Fruit fly (Drosophila melanogaster) Kc167 (cell line): ENCODE results near the gene Hmu.

ENCODE experiments used
- Myc ChIP-seq: fragments of >200 bp; optimal IDR thresholded peaks from 2 replicates; lab custom pipeline; 2017; ENCODE audit warnings: missing external identifiers
- Sin3A ChIP-seq: fragments of >200 bp; optimal IDR thresholded peaks from 2 replicates; lab custom pipeline; 2018; ENCODE audit warnings: missing external identifiers
- h ChIP-seq: fragments of >200 bp; optimal IDR thresholded peaks from 3 replicates; lab custom pipeline; 2018; ENCODE audit warnings: missing external identifiers
- insv ChIP-seq: fragments of >200 bp; optimal IDR thresholded peaks from 3 replicates; lab custom pipeline; 2018; ENCODE audit warnings: missing external identifiers
- psq ChIP-seq: fragments of >200 bp; optimal IDR thresholded peaks from 2 replicates; lab custom pipeline; 2017; ENCODE audit warnings: missing external identifiers
- ttk ChIP-seq: sonication (Bioruptor generic); optimal IDR thresholded peaks from 2 replicates; lab custom pipeline; 2017; ENCODE audit warnings: missing external identifiers

The Hmu gene

dm6 chr3R:27288202-27289135 lies at the start of gene Hmu, which contains the start of gene bigmax:
Gene Hmu (plus strand): TSS chr3R:27288769.
Gene bigmax (minus strand): TSS chr3R:27288526.
- no peak for TF ChIP-seq psq (lab: Kevin White, UChicago)
- peak; percentile 38 for TF ChIP-seq Sin3A (lab: Kevin White, UChicago)

- no peak for TF ChIP-seq h (lab: Kevin White, UChicago)
- TF ChIP-seq psq (lab: Kevin White, UChicago), result no peak
- TF ChIP-seq Sin3A (lab: Kevin White, UChicago), result no peak
- TF ChIP-seq ttk (lab: Kevin White, UChicago), result no peak
- TF ChIP-seq Myc, result no peak
- TF ChIP-seq insv (lab: Kevin White, UChicago), result no peak
Measured at dm6 chr3R:27240967-27241366, 47.6 kb upstream of the Hmu start, which contains the start of gene CG17991. Gene CG17991 (plus strand): TSS chr3R:27241267.

DNA sequence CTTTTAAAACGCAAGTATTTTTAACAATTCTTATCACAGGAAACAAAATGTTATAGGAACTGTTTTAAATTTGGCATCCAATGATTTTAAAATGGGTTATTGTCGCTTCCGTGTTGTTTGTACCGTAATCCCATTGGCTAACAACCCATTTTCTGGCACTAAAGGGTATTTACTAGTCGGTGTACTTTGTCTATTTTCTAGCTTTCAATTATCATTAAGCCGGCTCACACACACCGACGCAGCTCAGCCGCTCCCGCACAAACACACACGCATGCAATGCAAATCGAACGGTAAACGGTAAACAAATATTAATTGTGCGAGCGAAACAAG lies 44.2 kb upstream of the Hmu start:
- TF ChIP-seq insv (lab: Kevin White, UChicago) (no peak), h (lab: Kevin White, UChicago) (no peak), Myc (no peak), ttk (lab: Kevin White, UChicago) (no peak), Sin3A (lab: Kevin White, UChicago) (no peak), psq (lab: Kevin White, UChicago) (no peak)

- TF ChIP-seq psq (lab: Kevin White, UChicago) (no peak), h (lab: Kevin White, UChicago) (no peak), insv (lab: Kevin White, UChicago) (no peak), Myc (no peak), ttk (lab: Kevin White, UChicago) (no peak), Sin3A (lab: Kevin White, UChicago) (no peak)
Measured at dm6 chr3R:27244742-27245400, 43.7 kb upstream of the Hmu start, which contains the start of gene CG18766. Gene CG18766 (minus strand): TSS chr3R:27245249.

DNA sequence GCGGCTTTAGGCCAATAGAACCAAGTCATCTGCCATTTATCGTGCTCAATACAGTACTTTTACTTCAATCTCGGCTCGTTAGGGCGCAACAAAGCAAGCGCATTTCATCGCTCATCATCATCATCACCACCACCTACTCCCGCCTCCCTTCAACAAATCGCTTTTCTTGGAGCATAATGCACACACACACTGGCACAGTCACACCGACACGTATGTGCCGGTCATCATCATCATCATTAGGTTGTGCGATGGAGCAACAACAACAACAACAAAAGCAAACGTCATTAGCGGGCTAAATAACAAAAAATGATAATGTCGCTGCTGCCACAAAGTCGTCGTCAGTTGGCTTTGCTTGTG lies 43.2 kb upstream of the Hmu start:
- TF ChIP-seq Sin3A (lab: Kevin White, UChicago), result no peak
- no peak for TF ChIP-seq psq (lab: Kevin White, UChicago)
- no peak for TF ChIP-seq Myc
- no peak for TF ChIP-seq ttk (lab: Kevin White, UChicago)
- TF ChIP-seq h (lab: Kevin White, UChicago), result no peak

DNA sequence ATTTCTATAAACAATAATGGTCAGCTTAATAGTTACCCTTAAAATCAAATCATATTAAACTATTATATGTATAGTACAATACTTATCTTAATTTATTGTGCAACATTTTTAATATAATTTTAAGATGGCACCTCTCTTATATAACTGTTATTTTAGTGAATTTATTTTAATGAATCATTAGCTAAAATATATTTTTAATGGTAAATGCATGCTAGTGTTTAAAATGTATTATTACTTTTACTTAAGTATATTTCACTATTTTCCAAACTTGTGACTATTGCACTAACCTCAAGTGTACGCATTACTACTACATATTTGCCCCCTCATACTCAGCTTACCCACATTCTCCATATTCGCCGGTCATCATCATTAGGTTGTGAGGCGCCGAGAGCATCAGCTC lies 42.3 kb upstream of the Hmu start:
- TF ChIP-seq Sin3A (lab: Kevin White, UChicago) (no peak), ttk (lab: Kevin White, UChicago) (no peak), insv (lab: Kevin White, UChicago) (no peak)

DNA sequence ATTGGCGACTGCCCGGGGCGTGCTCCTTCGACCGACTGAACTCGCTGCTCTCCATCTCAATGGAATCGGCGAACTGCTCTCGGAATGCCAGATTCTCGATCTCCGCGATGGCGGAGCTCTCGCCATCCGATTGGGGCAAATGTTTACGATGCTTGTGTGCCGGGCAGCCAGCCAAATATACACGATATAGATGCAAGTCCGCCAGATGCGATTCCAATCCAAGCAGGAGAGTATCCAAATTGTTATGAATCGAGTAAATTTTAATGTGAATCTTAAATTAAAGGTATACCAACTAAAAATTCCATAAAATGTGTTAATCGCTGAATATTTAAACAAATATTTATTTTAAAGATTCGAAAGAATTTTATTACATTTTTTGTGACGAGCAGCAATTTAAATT lies 40.7 kb upstream of the Hmu start, which contains the start of gene CG5984:
TSS of gene CG5984 (minus strand) at position 101 of the 400 bp plus-strand sequence.
- TF ChIP-seq Myc (no peak), Sin3A (lab: Kevin White, UChicago) (no peak), h (lab: Kevin White, UChicago) (no peak), insv (lab: Kevin White, UChicago) (no peak), psq (lab: Kevin White, UChicago) (no peak), ttk (lab: Kevin White, UChicago) (no peak)

DNA sequence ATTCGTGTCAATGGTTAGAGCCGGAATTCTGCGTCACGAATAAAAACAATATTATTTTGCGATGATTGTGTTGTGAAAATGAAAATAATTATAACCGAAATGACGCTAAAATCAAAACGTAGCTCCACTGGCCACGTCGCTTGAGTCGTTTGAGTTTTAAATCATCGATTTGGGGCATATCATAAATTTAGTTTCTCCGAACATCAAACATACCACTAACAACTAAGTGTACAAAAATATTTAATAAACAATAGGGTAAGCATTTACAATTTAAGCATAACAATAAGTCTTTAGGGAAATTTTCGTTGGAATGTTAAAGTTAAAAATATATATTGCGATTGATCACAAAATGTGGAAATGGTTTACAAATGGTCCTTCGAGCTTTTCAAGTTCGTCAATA lies 37.7 kb upstream of the Hmu start, which contains the start of the genes TTLL6B and TfIIA-L:
TSS of gene TTLL6B (minus strand) at position 101 of the 400 bp plus-strand sequence.
TSS of gene TfIIA-L (plus strand) at position 206 of the 400 bp plus-strand sequence.
- TF ChIP-seq insv (lab: Kevin White, UChicago), result no peak
- TF ChIP-seq h (lab: Kevin White, UChicago), result no peak
- no peak for TF ChIP-seq psq (lab: Kevin White, UChicago)
- no peak for TF ChIP-seq ttk (lab: Kevin White, UChicago)
- no peak for TF ChIP-seq Sin3A (lab: Kevin White, UChicago)
- no peak for TF ChIP-seq Myc

DNA sequence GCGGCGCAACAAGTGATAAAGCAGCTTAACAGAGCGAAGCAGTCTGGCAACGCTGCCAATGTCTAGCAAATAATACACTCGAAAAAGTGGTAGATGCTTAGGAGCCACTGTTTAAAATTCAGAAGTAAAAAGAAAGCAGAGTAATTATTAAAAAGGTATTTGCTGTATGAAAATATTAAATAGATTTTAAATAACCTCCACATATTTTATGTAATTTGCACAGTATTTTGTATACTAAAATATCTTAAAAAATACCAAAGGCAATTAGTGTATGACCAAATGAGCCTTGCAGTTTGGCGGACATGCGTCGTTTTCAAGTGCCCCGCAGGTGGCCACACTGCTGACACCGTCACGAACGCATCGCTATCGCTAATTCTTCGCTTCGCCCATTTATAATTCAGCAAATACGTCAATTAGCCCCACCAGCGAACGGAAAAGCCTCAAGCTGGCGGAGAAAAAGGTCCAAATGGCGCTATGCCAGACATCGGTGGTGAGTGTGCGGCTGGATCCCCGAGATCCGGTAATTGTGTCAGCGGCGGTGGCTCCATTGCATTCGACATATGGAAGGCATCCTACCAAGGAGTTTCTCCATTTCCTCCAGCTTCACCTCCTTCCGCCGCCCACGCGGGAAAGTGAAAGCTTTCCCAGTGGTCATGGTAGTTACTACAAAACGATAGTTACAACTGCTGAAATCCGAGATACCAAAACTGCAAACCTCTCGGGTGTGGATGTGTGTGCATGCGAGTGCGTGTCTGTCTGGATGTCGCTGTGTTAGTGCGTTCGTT lies 35.2 kb upstream of the Hmu start, which contains the start of gene pll:
TSS of gene pll (minus strand) at position 47 of the 785 bp plus-strand sequence.
- TF ChIP-seq insv (lab: Kevin White, UChicago) (no peak), ttk (lab: Kevin White, UChicago) (no peak)

DNA sequence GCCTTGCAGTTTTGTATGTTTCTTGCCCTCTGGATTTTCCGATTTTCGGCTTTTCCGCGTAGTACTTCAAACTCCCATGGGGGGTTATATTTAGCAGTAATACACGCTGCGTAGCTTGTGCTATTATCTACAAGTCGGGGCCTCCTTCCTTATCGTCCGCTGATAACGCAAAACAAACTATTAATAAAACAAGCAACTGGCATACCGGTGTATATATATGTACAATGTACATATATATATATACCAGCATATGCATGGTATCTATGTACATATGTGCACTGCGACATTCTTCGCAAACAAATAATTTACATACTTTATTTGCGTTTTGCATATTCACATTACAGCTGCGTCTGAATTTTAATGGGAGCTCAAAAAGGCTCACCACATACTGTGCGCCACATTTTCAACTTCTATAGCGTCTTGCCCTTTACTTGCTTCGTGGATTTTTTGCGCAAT lies 34.6 kb upstream of the Hmu start:
- TF ChIP-seq Sin3A (lab: Kevin White, UChicago) (no peak), Myc (no peak), psq (lab: Kevin White, UChicago) (no peak), ttk (lab: Kevin White, UChicago) (no peak), h (lab: Kevin White, UChicago) (no peak), insv (lab: Kevin White, UChicago) (no peak)
